Fruit fly (Drosophila melanogaster) whole organism, embryonic: ENCODE data around the gene Lim3.

Source experiments
- ATbp ChIP-seq: fragments of 200-800 bp; sonication (Bioruptor generic); optimal IDR thresholded peaks from 2 replicates; lab custom pipeline; 2017; ENCODE audit warnings: missing biosample characterization, mild to moderate bottlenecking, missing genetic modification characterization, missing genetic modification reagents
- Ada2b ChIP-seq: fragments of 200-800 bp; sonication (Bioruptor generic); IDR thresholded peaks from 2 replicates; pipeline ENCODE4 v1.3.6; 2022; ENCODE audit warnings: missing biosample characterization, missing genetic modification characterization
- B-H2 ChIP-seq: fragments of 200-800 bp; sonication (Bioruptor generic); optimal IDR thresholded peaks from 2 replicates; lab custom pipeline; 2018; ENCODE audit warnings: missing biosample characterization, mild to moderate bottlenecking, missing genetic modification characterization
- CG11696 ChIP-seq: fragments of 200-800 bp; sonication (Bioruptor generic); IDR thresholded peaks from 2 replicates; pipeline ENCODE4 v1.3.6; 2022; ENCODE audit warnings: missing biosample characterization, missing genetic modification characterization
- CG14710 ChIP-seq: fragments of 200-800 bp; sonication (Bioruptor generic); optimal IDR thresholded peaks from 3 replicates; lab custom pipeline; 2019; ENCODE audit warnings: missing biosample characterization, mild to moderate bottlenecking, missing genetic modification characterization, moderate library complexity
- CG1529 ChIP-seq: fragments of 200-800 bp; sonication (Bioruptor generic); optimal IDR thresholded peaks from 3 replicates; lab custom pipeline; 2018; ENCODE audit warnings: missing biosample characterization, missing genetic modification characterization
- CG1647 ChIP-seq: fragments of 200-800 bp; sonication (Bioruptor generic); optimal IDR thresholded peaks from 3 replicates; lab custom pipeline; 2016; ENCODE audit warnings: missing biosample characterization, missing genetic modification characterization
- CG16863 ChIP-seq: fragments of 200-800 bp; sonication (Bioruptor generic); optimal IDR thresholded peaks from 3 replicates; lab custom pipeline; 2016; ENCODE audit warnings: missing biosample characterization, missing genetic modification characterization
- CG17359 ChIP-seq: fragments of 200-800 bp; sonication (Bioruptor generic); optimal IDR thresholded peaks from 3 replicates; lab custom pipeline; 2018; ENCODE audit warnings: missing biosample characterization, mild to moderate bottlenecking, missing genetic modification characterization, moderate library complexity
- CG18476 ChIP-seq: fragments of 200-800 bp; sonication (Bioruptor generic); optimal IDR thresholded peaks from 2 replicates; lab custom pipeline; 2016; ENCODE audit warnings: missing biosample characterization, mild to moderate bottlenecking, missing genetic modification characterization
- CG3065 ChIP-seq: fragments of 200-800 bp; sonication (Bioruptor generic); optimal IDR thresholded peaks from 2 replicates; lab custom pipeline; 2016; ENCODE audit warnings: missing biosample characterization, missing genetic modification characterization
- CG3407 ChIP-seq: fragments of 200-800 bp; sonication (Bioruptor generic); optimal IDR thresholded peaks from 2 replicates; lab custom pipeline; 2018; ENCODE audit warnings: missing biosample characterization, mild to moderate bottlenecking, missing genetic modification characterization
- CG4404 ChIP-seq: fragments of 200-800 bp; sonication (Bioruptor generic); IDR thresholded peaks from 2 replicates; pipeline ENCODE4 v1.3.6; 2022; ENCODE audit warnings: missing biosample characterization, missing genetic modification characterization
- CG4424 ChIP-seq: fragments of 200-800 bp; sonication (Bioruptor generic); optimal IDR thresholded peaks from 3 replicates; lab custom pipeline; 2016; ENCODE audit warnings: missing biosample characterization, missing genetic modification characterization
- CG4617 ChIP-seq: fragments of 200-800 bp; sonication (Bioruptor generic); optimal IDR thresholded peaks from 3 replicates; lab custom pipeline; 2016; ENCODE audit warnings: missing biosample characterization, missing genetic modification characterization, borderline replicate concordance
- CG7271 ChIP-seq: fragments of 200-800 bp; sonication (Bioruptor generic); optimal IDR thresholded peaks from 2 replicates; lab custom pipeline; 2018; ENCODE audit warnings: missing biosample characterization, mild to moderate bottlenecking, missing genetic modification characterization, moderate library complexity
- CG7928 ChIP-seq: fragments of 200-800 bp; sonication (Bioruptor generic); optimal IDR thresholded peaks from 2 replicates; lab custom pipeline; 2017; ENCODE audit warnings: missing biosample characterization, mild to moderate bottlenecking, missing genetic modification characterization
- CG9797 ChIP-seq: fragments of 200-800 bp; sonication (Bioruptor generic); optimal IDR thresholded peaks from 3 replicates; lab custom pipeline; 2018; ENCODE audit warnings: missing biosample characterization, mild to moderate bottlenecking, missing genetic modification characterization
- Camta ChIP-seq: fragments of 200-800 bp; sonication (Bioruptor generic); optimal IDR thresholded peaks from 2 replicates; lab custom pipeline; 2016; ENCODE audit warnings: missing biosample characterization, missing genetic modification characterization
- CkIIα-i1 ChIP-seq: fragments of 200-800 bp; sonication (Bioruptor generic); IDR thresholded peaks from 2 replicates; pipeline ENCODE4 v1.3.6; 2022; ENCODE audit warnings: missing biosample characterization, missing genetic modification characterization
- D19B ChIP-seq: fragments of 200-800 bp; sonication (Bioruptor generic); optimal IDR thresholded peaks from 2 replicates; lab custom pipeline; 2017; ENCODE audit warnings: missing biosample characterization, mild to moderate bottlenecking, missing genetic modification characterization
- Dip3 ChIP-seq: fragments of 200-800 bp; sonication (Bioruptor generic); optimal IDR thresholded peaks from 3 replicates; lab custom pipeline; 2016; ENCODE audit warnings: missing biosample characterization, missing genetic modification characterization
- Doc3 ChIP-seq: fragments of 200-800 bp; sonication (Bioruptor generic); IDR thresholded peaks from 3 replicates; pipeline ENCODE4 v1.3.6; 2022; ENCODE audit warnings: missing biosample characterization, missing genetic modification characterization; ENCODE audit not compliant: partially characterized antibody
- E2f1 ChIP-seq: fragments of 200-800 bp; sonication (Bioruptor generic); IDR thresholded peaks from 2 replicates; pipeline ENCODE4 v1.3.6; 2022; ENCODE audit warnings: missing biosample characterization, missing genetic modification characterization
- Eip74EF ChIP-seq, 2 experiments: fragments of 200-800 bp in 1 of 2; fragments of >200 bp in 1 of 2; sonication (Bioruptor generic) in 1 of 2; optimal IDR thresholded peaks; 2 replicates each; lab custom pipeline; 2017 to 2019; ENCODE audit warnings: missing biosample characterization in 2 of 2, missing genetic modification characterization in 2 of 2, mild to moderate bottlenecking in 1 of 2, moderate library complexity in 1 of 2
- Fer2 ChIP-seq: fragments of 200-800 bp; sonication (Bioruptor generic); optimal IDR thresholded peaks from 2 replicates; lab custom pipeline; 2018; ENCODE audit warnings: missing biosample characterization, mild to moderate bottlenecking, missing genetic modification characterization, moderate library complexity
- HLH54F ChIP-seq: fragments of 200-800 bp; sonication (Bioruptor generic); optimal IDR thresholded peaks from 3 replicates; lab custom pipeline; 2016; ENCODE audit warnings: missing biosample characterization, missing genetic modification characterization
- Oaz ChIP-seq: fragments of 200-800 bp; sonication (Bioruptor generic); IDR thresholded peaks from 2 replicates; pipeline ENCODE4 v1.3.6; 2022; ENCODE audit warnings: missing biosample characterization, missing genetic modification characterization
- PHDP ChIP-seq: fragments of 200-800 bp; sonication (Bioruptor generic); optimal IDR thresholded peaks from 3 replicates; lab custom pipeline; 2018; ENCODE audit warnings: missing biosample characterization, mild to moderate bottlenecking, missing genetic modification characterization, moderate library complexity
- Ssrp ChIP-seq: fragments of 200-800 bp; sonication (Bioruptor generic); optimal IDR thresholded peaks from 2 replicates; lab custom pipeline; 2018; ENCODE audit warnings: missing biosample characterization, mild to moderate bottlenecking, missing genetic modification characterization, moderate library complexity
- TFAM ChIP-seq: fragments of 200-800 bp; sonication (Bioruptor generic); optimal IDR thresholded peaks from 2 replicates; lab custom pipeline; 2017; ENCODE audit warnings: missing biosample characterization, missing genetic modification characterization, inconsistent platforms
- aop ChIP-seq: fragments of 200-800 bp; sonication (Bioruptor generic); IDR thresholded peaks from 2 replicates; pipeline ENCODE4 v1.3.6; 2022; ENCODE audit warnings: missing biosample characterization, missing genetic modification characterization
- cato ChIP-seq: fragments of 200-800 bp; sonication (Bioruptor generic); optimal IDR thresholded peaks from 2 replicates; lab custom pipeline; 2016; ENCODE audit warnings: missing biosample characterization, missing genetic modification characterization, borderline replicate concordance
- crol ChIP-seq: fragments of 200-800 bp; sonication (Bioruptor generic); IDR thresholded peaks from 2 replicates; pipeline ENCODE4 v1.3.6; 2022; ENCODE audit warnings: missing biosample characterization, missing genetic modification characterization
- dm ChIP-seq: fragments of 200-800 bp; sonication (Bioruptor generic); optimal IDR thresholded peaks from 3 replicates; lab custom pipeline; 2016; ENCODE audit warnings: missing biosample characterization, missing genetic modification characterization
- gcm2 ChIP-seq: fragments of 200-800 bp; sonication (Bioruptor generic); optimal IDR thresholded peaks from 2 replicates; lab custom pipeline; 2016; ENCODE audit warnings: missing biosample characterization, missing genetic modification characterization
- hb ChIP-seq: fragments of 200-800 bp; sonication (Bioruptor generic); IDR thresholded peaks from 3 replicates; pipeline ENCODE4 v1.3.6; 2022; ENCODE audit warnings: missing biosample characterization, missing genetic modification characterization; ENCODE audit not compliant: partially characterized antibody
- knrl ChIP-seq: fragments of 200-800 bp; sonication (Bioruptor generic); IDR thresholded peaks from 3 replicates; pipeline ENCODE4 v1.3.6; 2022; ENCODE audit warnings: missing biosample characterization, missing genetic modification characterization; ENCODE audit not compliant: partially characterized antibody
- lola ChIP-seq, 3 experiments: fragments of >200 bp in 2 of 3; fragments of 200-800 bp in 1 of 3; sonication (Bioruptor generic) in 1 of 3; optimal IDR thresholded peaks; 2 replicates each; lab custom pipeline; 2017 to 2019; ENCODE audit warnings: missing biosample characterization in 3 of 3, missing genetic modification characterization in 3 of 3, mild to moderate bottlenecking in 1 of 3, moderate library complexity in 1 of 3
- nau ChIP-seq: fragments of 200-800 bp; sonication (Bioruptor generic); optimal IDR thresholded peaks from 3 replicates; lab custom pipeline; 2017; ENCODE audit warnings: missing biosample characterization, mild to moderate bottlenecking, missing genetic modification characterization, missing genetic modification reagents
- nmo ChIP-seq: fragments of 200-800 bp; sonication (Bioruptor generic); optimal IDR thresholded peaks from 2 replicates; lab custom pipeline; 2018; ENCODE audit warnings: missing biosample characterization, mild to moderate bottlenecking, missing genetic modification characterization, moderate library complexity
- ro ChIP-seq: fragments of 200-800 bp; sonication (Bioruptor generic); IDR thresholded peaks from 2 replicates; pipeline ENCODE4 v1.3.6; 2022; ENCODE audit warnings: missing biosample characterization, missing genetic modification characterization
- row ChIP-seq: fragments of 200-800 bp; sonication (Bioruptor generic); IDR thresholded peaks from 3 replicates; pipeline ENCODE4 v1.3.6; 2022; ENCODE audit warnings: missing biosample characterization, missing genetic modification characterization
- sd ChIP-seq: fragments of 200-800 bp; sonication (Bioruptor generic); optimal IDR thresholded peaks from 3 replicates; lab custom pipeline; 2018; ENCODE audit warnings: missing biosample characterization, mild to moderate bottlenecking, missing genetic modification characterization, moderate library complexity
- sens ChIP-seq: fragments of 200-800 bp; sonication (Bioruptor generic); peaks from one replicate; lab custom pipeline; 2016; ENCODE audit warnings: missing biosample characterization, missing genetic modification characterization
- slp2 ChIP-seq: fragments of 200-800 bp; sonication (Bioruptor generic); optimal IDR thresholded peaks from 2 replicates; lab custom pipeline; 2016; ENCODE audit warnings: missing biosample characterization, missing genetic modification characterization
- sug ChIP-seq: fragments of 200-800 bp; optimal IDR thresholded peaks from 2 replicates; lab custom pipeline; 2019; ENCODE audit warnings: missing biosample characterization, mild to moderate bottlenecking, missing genetic modification characterization, moderate library complexity
- unc-4 ChIP-seq: fragments of 200-800 bp; sonication (Bioruptor generic); IDR thresholded peaks from 2 replicates; pipeline ENCODE4 v1.3.6; 2022; ENCODE audit warnings: missing biosample characterization, missing genetic modification characterization; ENCODE audit not compliant: partially characterized antibody

Lim3 gene

dm6 chr2L:19133465-19134365 lies 25.5 kb upstream of the Lim3 start, which contains the start of gene brat (continued):
- TF ChIP-seq gcm2 (GFP tag; lab: Kevin White, UChicago) (no peak), CG9797 (GFP tag; lab: Kevin White, UChicago) (peak; percentile 27), CG3065 (GFP tag; lab: Kevin White, UChicago) (no peak), CG11696 (GFP tag; lab: Robert Waterston, UW) (no peak), nmo (GFP tag; lab: Kevin White, UChicago) (peak; percentile 82), slp2 (GFP tag; lab: Kevin White, UChicago) (peak; percentile 42), Doc3 (peak; percentile 84), E2f1 (GFP tag; lab: Robert Waterston, UW) (no peak), hb (peak; percentile 85; the same call in 2 of the 3 replicates), nau (no peak), CG3407 (no peak), dm (GFP tag; lab: Kevin White, UChicago) (peak; percentile 94), D19B (GFP tag; lab: Kevin White, UChicago) (no peak), Ada2b (peak; percentile 24; the same call in 1 of the 2 replicates), CkIIα-i1 (GFP tag; lab: Robert Waterston, UW) (no peak), sd (tag; lab: Kevin White, UChicago) (peak; percentile 99), CG1529 (GFP tag; lab: Kevin White, UChicago) (no peak), CG1647 (GFP tag; lab: Kevin White, UChicago) (peak; percentile 8), knrl (GFP tag; lab: Robert Waterston, UW) (peak; percentile 92), CG17359 (no peak), Oaz (GFP tag; lab: Robert Waterston, UW) (no peak), CG4424 (GFP tag; lab: Kevin White, UChicago) (peak; percentile 54), Dip3 (peak; percentile 64), B-H2 (GFP tag; lab: Kevin White, UChicago) (peak; percentile 18), CG4617 (GFP tag; lab: Kevin White, UChicago) (peak; percentile 48), ro (GFP tag; lab: Robert Waterston, UW) (no peak), Fer2 (tag; lab: Kevin White, UChicago) (peak; percentile 33), crol (no peak), sens (peak; percentile 92), Eip74EF (GFP tag; optimal IDR thresholded peaks at IDR 0.05; lab: Kevin White, UChicago) (no peak), TFAM (GFP tag; lab: Kevin White, UChicago) (no peak), HLH54F (GFP tag; lab: Kevin White, UChicago) (peak; percentile 73), Ssrp (tag; lab: Kevin White, UChicago) (peak; percentile 52), PHDP (tag; lab: Kevin White, UChicago) (peak; percentile 40), CG16863 (GFP tag; lab: Kevin White, UChicago) (peak; percentile 78), unc-4 (GFP tag; lab: Robert Waterston, UW) (peak; percentile 89), ATbp (GFP tag; lab: Kevin White, UChicago) (no peak), row (peak; percentile 83), sug (tag; lab: Kevin White, UChicago) (peak; percentile 70), CG14710 (tag; lab: Kevin White, UChicago) (peak; percentile 75), CG18476 (GFP tag; lab: Kevin White, UChicago) (peak; percentile 5), aop (GFP tag; lab: Robert Waterston, UW) (no peak), CG7271 (no peak), CG4404 (GFP tag; lab: Robert Waterston, UW) (no peak), CG7928 (no peak), Camta (GFP tag; lab: Kevin White, UChicago) (peak; percentile 47), cato (GFP tag; lab: Kevin White, UChicago) (peak; percentile 1), lola (GFP tag; optimal IDR thresholded peaks at IDR 0.05; lab: Kevin White, UChicago) (peak in 1 of 3 experiments; percentile 48)
